Worm (Caenorhabditis elegans): Measurements from ENCODE around the gene sra-39.

sra-39 gene

DNA sequence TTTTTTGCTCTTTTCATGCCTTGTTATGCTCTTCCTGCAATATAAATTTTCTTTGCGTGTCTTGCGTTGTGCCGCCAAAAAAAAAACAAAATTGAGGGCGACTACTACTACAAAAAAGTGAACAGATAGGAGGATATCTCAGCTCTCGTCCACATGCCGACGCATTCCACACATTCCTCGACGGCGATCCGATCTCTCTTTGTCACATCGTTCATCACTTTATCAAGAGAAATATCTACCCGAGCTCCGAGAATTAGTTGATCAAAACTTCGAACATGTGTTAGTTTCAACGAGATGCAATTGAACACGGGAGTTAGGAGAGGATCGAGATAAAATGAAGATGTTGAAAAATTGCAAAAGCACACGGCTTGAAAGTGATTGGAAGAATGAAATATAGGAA is 32.1 kb downstream of the sra-39 start:
- TF ChIP-seq sma-3 (GFP tag; optimal IDR thresholded peaks at IDR 0.05) (no peak), sma-9 (GFP tag; optimal IDR thresholded peaks at IDR 0.05) (peak; percentile 51), sma-9 (tag; optimal IDR thresholded peaks at IDR 0.05) (no peak), nhr-11 (tag; optimal IDR thresholded peaks at IDR 0.05) (no peak)

DNA sequence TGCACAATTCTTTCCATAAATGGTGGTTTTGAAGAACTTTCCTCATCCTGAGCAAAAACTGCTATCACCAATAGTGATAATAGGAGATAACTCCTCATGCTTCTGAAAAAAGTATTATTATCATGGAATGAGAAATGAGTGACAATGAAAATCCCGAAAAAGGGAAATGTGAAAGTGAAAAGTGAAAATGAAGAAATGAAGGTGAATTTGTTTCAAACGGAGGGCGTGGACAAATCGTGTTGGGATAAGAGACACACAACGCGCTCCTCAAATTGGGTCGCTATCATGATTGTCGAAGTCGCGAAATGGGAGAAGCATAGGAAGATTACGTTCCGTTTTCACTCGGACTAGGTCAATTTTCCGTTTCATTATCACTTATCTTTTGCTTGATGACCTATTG is 39.0 kb downstream of the sra-39 start, which contains the start of gene M03B6.3:
M03B6.3 (minus strand) TSS at position 102 of the 400 bp plus-strand sequence.
- no peak for TF ChIP-seq ama-1 (optimal IDR thresholded peaks at IDR 0.05)
- no peak for TF ChIP-seq sma-9 (GFP tag; optimal IDR thresholded peaks at IDR 0.05)
- no peak for TF ChIP-seq sma-9 (tag; optimal IDR thresholded peaks at IDR 0.05)
- peak; percentile 6 for TF ChIP-seq blmp-1 (tag; optimal IDR thresholded peaks at IDR 0.05; ENCODE audit: insufficient read depth)
- no peak for TF ChIP-seq ZK546.5 (tag; optimal IDR thresholded peaks at IDR 0.05)
- TF ChIP-seq nhr-77 (tag; optimal IDR thresholded peaks at IDR 0.05): no peak

DNA sequence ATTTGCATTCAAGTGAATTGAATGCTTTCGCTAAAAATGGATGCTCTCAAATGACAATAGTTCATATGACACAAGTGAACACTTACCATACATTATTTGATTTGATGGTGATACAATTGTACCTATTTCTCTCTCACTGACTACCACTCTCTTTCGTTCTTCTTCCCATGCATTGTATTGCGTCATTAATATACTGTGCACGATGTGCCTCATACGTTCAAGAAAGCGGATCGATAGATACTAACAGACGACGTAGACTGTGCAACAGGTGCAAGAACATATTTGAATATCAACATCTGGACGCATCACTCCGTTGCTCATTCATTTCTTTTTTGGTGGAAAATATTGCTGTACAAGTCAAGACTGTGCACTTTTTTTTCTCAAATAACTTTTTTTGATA is 44.5 kb downstream of the sra-39 start, which contains the start of gene M03B6.4:
M03B6.4 (plus strand) TSS at position 149 of the 400 bp plus-strand sequence.
- no peak for TF ChIP-seq nhr-11 (tag; optimal IDR thresholded peaks at IDR 0.05)
- TF ChIP-seq nhr-129 (tag; optimal IDR thresholded peaks at IDR 0.05): peak; percentile 44
- TF ChIP-seq aly-2 (tag; optimal IDR thresholded peaks at IDR 0.05): no peak

DNA sequence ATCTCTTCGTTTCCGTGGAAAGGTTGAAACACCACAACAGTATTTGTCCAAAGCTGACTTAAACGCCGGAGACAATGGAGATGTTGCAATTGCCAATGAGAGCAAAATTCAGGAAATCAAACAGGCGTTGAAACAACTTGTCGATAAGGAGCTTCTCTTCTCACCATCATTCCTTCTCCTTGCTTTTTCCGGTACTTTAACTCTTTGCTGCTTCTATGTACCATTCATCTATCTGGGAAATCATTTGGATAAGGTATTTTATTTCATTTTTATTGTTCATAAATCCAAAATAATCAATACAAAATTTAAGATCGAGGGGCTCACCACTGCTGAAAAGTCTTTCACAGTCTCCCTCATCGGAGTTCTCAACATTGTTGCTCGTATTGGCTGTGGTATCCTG is 47.3 kb downstream of the sra-39 start:
- TF ChIP-seq ceh-82 (tag; optimal IDR thresholded peaks at IDR 0.05) (no peak), fos-1 (tag; optimal IDR thresholded peaks at IDR 0.05) (no peak), R02D3.7 (tag; optimal IDR thresholded peaks at IDR 0.05) (no peak), mbf-1 (tag; optimal IDR thresholded peaks at IDR 0.05) (no peak)

DNA sequence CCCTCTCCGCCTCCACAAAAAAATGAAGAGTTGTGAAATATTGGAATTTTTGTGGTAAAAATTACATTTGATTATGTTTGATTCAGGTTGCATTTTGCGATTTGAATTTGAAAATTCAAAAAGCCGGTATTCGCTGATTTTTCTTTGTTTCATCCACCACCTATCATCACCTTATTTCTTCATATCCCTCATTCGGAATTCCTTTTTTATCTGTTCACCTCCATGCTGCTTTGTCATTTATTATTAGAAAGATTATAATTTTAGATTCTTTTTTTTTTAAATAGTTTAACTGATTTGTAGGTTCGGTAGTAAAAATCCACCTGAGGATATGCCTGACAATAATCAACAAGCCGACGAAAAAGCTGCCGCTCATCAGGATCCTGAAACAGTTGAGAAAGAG is 50.6 kb downstream of the sra-39 start, which contains the start of gene mct-3:
mct-3 (plus strand) TSS at position 301 of the 400 bp plus-strand sequence.
- TF ChIP-seq mbf-1 (tag; optimal IDR thresholded peaks at IDR 0.05) (no peak), egl-27 (tag; optimal IDR thresholded peaks at IDR 0.05) (no peak), gmeb-1 (tag; optimal IDR thresholded peaks at IDR 0.05) (no peak), unc-55 (GFP tag; optimal IDR thresholded peaks at IDR 0.05) (no peak), zag-1 (tag; optimal IDR thresholded peaks at IDR 0.05) (no peak), lin-13 (GFP tag; optimal IDR thresholded peaks at IDR 0.05) (no peak), dmd-4 (tag; optimal IDR thresholded peaks at IDR 0.05) (no peak), nhr-129 (tag; optimal IDR thresholded peaks at IDR 0.05) (no peak), aly-2 (tag; optimal IDR thresholded peaks at IDR 0.05) (no peak), nhr-25 (tag; optimal IDR thresholded peaks at IDR 0.05) (no peak), elt-1 (tag; optimal IDR thresholded peaks at IDR 0.05) (no peak), nhr-23 (tag; optimal IDR thresholded peaks at IDR 0.05) (no peak), sem-4 (tag; optimal IDR thresholded peaks at IDR 0.05) (no peak)

DNA sequence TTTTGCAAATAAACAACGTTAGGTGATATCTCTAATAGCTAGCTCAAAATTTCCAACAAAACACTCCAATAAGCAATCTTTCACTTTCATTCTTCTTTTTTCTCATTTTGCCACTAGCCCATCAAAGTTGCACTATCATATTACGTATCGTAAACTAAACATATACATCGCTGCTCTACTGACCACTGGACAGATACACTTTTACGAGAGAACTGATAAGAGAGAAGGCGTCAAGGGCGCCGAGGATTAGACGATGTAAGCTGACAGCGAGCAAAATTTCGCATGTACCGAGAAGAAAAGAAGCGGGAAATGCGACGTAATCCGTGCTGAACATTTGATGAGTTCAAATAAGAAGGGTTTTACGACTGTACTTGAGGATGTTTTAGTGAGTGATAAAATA is 51.6 kb downstream of the sra-39 start:
- TF ChIP-seq elt-1 (tag; optimal IDR thresholded peaks at IDR 0.05) (no peak), fos-1 (tag; optimal IDR thresholded peaks at IDR 0.05) (peak; percentile 6)

DNA sequence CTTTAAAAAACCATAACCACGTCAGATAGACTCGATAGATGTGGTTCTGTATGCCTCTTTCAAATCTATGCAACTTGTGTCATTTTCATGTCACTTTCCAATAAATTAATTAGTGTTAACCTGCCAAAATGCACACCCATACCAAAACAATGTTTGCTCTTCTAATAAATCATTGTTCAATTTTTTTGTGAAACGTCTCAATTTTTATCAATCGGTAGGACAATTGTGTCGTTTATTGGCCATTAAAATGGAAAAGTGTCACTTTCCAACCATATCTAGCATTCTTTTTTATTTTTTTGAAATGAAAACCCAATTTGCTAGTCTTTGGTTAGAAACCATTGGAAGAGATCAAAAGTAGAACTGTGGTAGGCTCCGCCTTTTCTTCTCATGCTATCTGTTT is 52.9 kb downstream of the sra-39 start:
- TF ChIP-seq elt-1 (tag; optimal IDR thresholded peaks at IDR 0.05): no peak
- TF ChIP-seq mdl-1 (tag; optimal IDR thresholded peaks at IDR 0.05): no peak
- no peak for TF ChIP-seq gmeb-1 (tag; optimal IDR thresholded peaks at IDR 0.05)
- no peak for TF ChIP-seq ceh-82 (tag; optimal IDR thresholded peaks at IDR 0.05)
- no peak for TF ChIP-seq nhr-6 (tag; optimal IDR thresholded peaks at IDR 0.05)
- no peak for TF ChIP-seq C34F6.9 (tag; optimal IDR thresholded peaks at IDR 0.05)
- no peak for TF ChIP-seq aly-2 (tag; optimal IDR thresholded peaks at IDR 0.05)
- TF ChIP-seq dmd-4 (tag; optimal IDR thresholded peaks at IDR 0.05): no peak
